Worm (Caenorhabditis elegans) whole organism, L1 larva: ENCODE measurements around the gene Y38E10A.1.

Source experiments
- dpl-1 ChIP-seq, 3 experiments: fragments of 150-350 bp in 2 of 3; sonication (generic microtip) in 1 of 3; optimal IDR thresholded peaks; 2 replicates each; lab custom pipeline; 2014 to 2017; ENCODE audit warnings: missing biosample characterization in 3 of 3, missing genetic modification characterization in 3 of 3, missing genetic modification reagents in 3 of 3
- lin-39 ChIP-seq: fragments of 150-350 bp; optimal IDR thresholded peaks from 2 replicates; lab custom pipeline; 2014; ENCODE audit warnings: missing biosample characterization, missing genetic modification reagents, missing genetic modification characterization
- nhr-237 ChIP-seq: fragments of 150-350 bp; optimal IDR thresholded peaks from 2 replicates; lab custom pipeline; 2014; ENCODE audit warnings: missing biosample characterization, missing genetic modification characterization
- nhr-76 ChIP-seq: sonication (generic microtip); optimal IDR thresholded peaks from 2 replicates; lab custom pipeline; 2017; ENCODE audit warnings: missing biosample characterization, missing genetic modification characterization
- swsn-7 ChIP-seq: sonication (generic microtip); optimal IDR thresholded peaks from 2 replicates; lab custom pipeline; 2016; ENCODE audit warnings: missing genetic modification characterization, missing compliant biosample characterization

- TF ChIP-seq lin-39 (tag; lab: Kevin White, UChicago) (no peak), nhr-76 (tag; lab: Kevin White, UChicago) (no peak), swsn-7 (tag; lab: Kevin White, UChicago) (no peak), dpl-1 (GFP tag; optimal IDR thresholded peaks at IDR 0.05; lab: Kevin White, UChicago) (no peak), nhr-237 (tag; lab: Kevin White, UChicago) (no peak)
Observed at ce11 chrII:12565851-12566250, 4.6 kb downstream of the Y38E10A.1 start, which contains the start of gene F49C5.7.
